Fruit fly (Drosophila melanogaster) whole organism, embryonic: ENCODE measurements around the gene CG14450.
"Not testable (repeated sequence)": the region's sequence is repeated elsewhere in the genome, so short reads cannot be mapped to it uniquely, and the experiment has no call there.

Experiments used
- Adf1 ChIP-seq: fragments of 200-800 bp; sonication (Bioruptor generic); IDR thresholded peaks from 2 replicates; pipeline ENCODE4 v1.3.6; 2022; ENCODE audit warnings: missing biosample characterization, missing genetic modification characterization
- B-H2 ChIP-seq: fragments of 200-800 bp; sonication (Bioruptor generic); optimal IDR thresholded peaks from 2 replicates; lab custom pipeline; 2018; ENCODE audit warnings: missing biosample characterization, mild to moderate bottlenecking, missing genetic modification characterization
- CG10267 ChIP-seq: fragments of 200-800 bp; sonication (Bioruptor generic); optimal IDR thresholded peaks from 2 replicates; lab custom pipeline; 2018; ENCODE audit warnings: missing biosample characterization, mild to moderate bottlenecking, missing genetic modification characterization, moderate library complexity
- CG10431 ChIP-seq: fragments of 200-800 bp; sonication (Bioruptor generic); optimal IDR thresholded peaks from 3 replicates; lab custom pipeline; 2018; ENCODE audit warnings: missing biosample characterization, mild to moderate bottlenecking, missing genetic modification characterization
- CG10543 ChIP-seq: fragments of 200-800 bp; sonication (Bioruptor generic); optimal IDR thresholded peaks from 3 replicates; lab custom pipeline; 2017; ENCODE audit warnings: missing biosample characterization, mild to moderate bottlenecking, missing genetic modification characterization, moderate library complexity
- CG2199 ChIP-seq: fragments of 200-800 bp; sonication (Bioruptor generic); IDR thresholded peaks from 3 replicates; pipeline ENCODE4 v1.3.6; 2022; ENCODE audit warnings: missing biosample characterization, missing genetic modification characterization
- CG6689 ChIP-seq: fragments of 200-800 bp; sonication (Bioruptor generic); IDR thresholded peaks from 2 replicates; pipeline ENCODE4 v1.3.6; 2022; ENCODE audit warnings: missing biosample characterization, missing genetic modification characterization
- CG7271 ChIP-seq: fragments of 200-800 bp; sonication (Bioruptor generic); optimal IDR thresholded peaks from 2 replicates; lab custom pipeline; 2018; ENCODE audit warnings: missing biosample characterization, mild to moderate bottlenecking, missing genetic modification characterization, moderate library complexity
- CG7839 ChIP-seq: fragments of 200-800 bp; sonication (Bioruptor generic); optimal IDR thresholded peaks from 3 replicates; lab custom pipeline; 2018; ENCODE audit warnings: missing biosample characterization, mild to moderate bottlenecking, missing genetic modification characterization, moderate library complexity
- CG7963 ChIP-seq: fragments of 200-800 bp; sonication (Bioruptor generic); IDR thresholded peaks from 3 replicates; pipeline ENCODE4 v1.3.6; 2022; ENCODE audit warnings: missing biosample characterization, missing genetic modification characterization; ENCODE audit not compliant: partially characterized antibody
- CG8478 ChIP-seq: fragments of >200 bp; optimal IDR thresholded peaks from 2 replicates; lab custom pipeline; 2018
- CG8924 ChIP-seq: fragments of 200-800 bp; optimal IDR thresholded peaks from 3 replicates; lab custom pipeline; 2019; ENCODE audit warnings: missing biosample characterization, mild to moderate bottlenecking, missing genetic modification characterization, moderate library complexity
- Dfd ChIP-seq, 2 experiments: fragments of >200 bp; optimal IDR thresholded peaks; 2 replicates each; lab custom pipeline; 2017; ENCODE audit warnings: missing biosample characterization in 2 of 2, missing genetic modification characterization in 2 of 2
- Dip2 ChIP-seq: fragments of 200-800 bp; sonication (Bioruptor generic); IDR thresholded peaks from 2 replicates; pipeline ENCODE4 v1.3.6; 2022; ENCODE audit warnings: missing biosample characterization, missing genetic modification characterization
- Dll ChIP-seq: fragments of 200-800 bp; sonication (Bioruptor generic); IDR thresholded peaks from 4 replicates; pipeline ENCODE4 v1.3.6; 2022; ENCODE audit warnings: missing biosample characterization, missing genetic modification characterization; ENCODE audit not compliant: partially characterized antibody
- Doc2 ChIP-seq: fragments of 200-800 bp; sonication (Bioruptor generic); IDR thresholded peaks from 2 replicates; pipeline ENCODE4 v1.3.6; 2022; ENCODE audit warnings: missing biosample characterization, missing genetic modification characterization
- Doc3 ChIP-seq: fragments of 200-800 bp; sonication (Bioruptor generic); IDR thresholded peaks from 3 replicates; pipeline ENCODE4 v1.3.6; 2022; ENCODE audit warnings: missing biosample characterization, missing genetic modification characterization; ENCODE audit not compliant: partially characterized antibody
- HLH3B ChIP-seq: fragments of 200-800 bp; sonication (Bioruptor generic); IDR thresholded peaks from 2 replicates; pipeline ENCODE4 v1.3.6; 2022; ENCODE audit warnings: missing biosample characterization, missing genetic modification characterization
- Sry-δ ChIP-seq: fragments of 200-800 bp; sonication (Bioruptor generic); optimal IDR thresholded peaks from 2 replicates; lab custom pipeline; 2016; ENCODE audit warnings: missing biosample characterization, missing genetic modification characterization
- Tbp ChIP-seq: fragments of >200 bp; optimal IDR thresholded peaks from 2 replicates; lab custom pipeline; 2018; ENCODE audit warnings: missing biosample characterization, missing genetic modification characterization
- Trl ChIP-seq, 3 experiments: fragments of >200 bp in 2 of 3; fragments of 200-800 bp in 1 of 3; sonication (Bioruptor generic) in 1 of 3; optimal IDR thresholded peaks; 2 replicates in 1 of 3; 3 replicates in 2 of 3; lab custom pipeline; 2016 to 2017; ENCODE audit warnings: missing biosample characterization in 1 of 3, missing genetic modification characterization in 1 of 3
- cg ChIP-seq: fragments of 200-800 bp; sonication (Bioruptor generic); optimal IDR thresholded peaks from 3 replicates; lab custom pipeline; 2019; ENCODE audit warnings: missing biosample characterization, mild to moderate bottlenecking, missing genetic modification characterization, moderate library complexity
- chinmo ChIP-seq: fragments of 200-800 bp; sonication (Bioruptor generic); IDR thresholded peaks from 4 replicates; pipeline ENCODE4 v1.3.6; 2022; ENCODE audit warnings: missing biosample characterization, missing genetic modification characterization; ENCODE audit not compliant: partially characterized antibody
- crp ChIP-seq, 2 experiments: fragments of 200-800 bp; sonication (Bioruptor generic); optimal IDR thresholded peaks; 2 replicates in 1 of 2; 3 replicates in 1 of 2; lab custom pipeline; 2017; ENCODE audit warnings: missing biosample characterization in 2 of 2, missing genetic modification characterization in 2 of 2, mild to moderate bottlenecking in 1 of 2, moderate library complexity in 1 of 2
- danr ChIP-seq: fragments of 200-800 bp; sonication (Bioruptor generic); IDR thresholded peaks from 2 replicates; pipeline ENCODE4 v1.3.6; 2022; ENCODE audit warnings: missing biosample characterization, missing genetic modification characterization
- fd3F ChIP-seq: fragments of 200-800 bp; sonication (Bioruptor generic); optimal IDR thresholded peaks from 2 replicates; lab custom pipeline; 2018; ENCODE audit warnings: missing biosample characterization, mild to moderate bottlenecking, missing genetic modification characterization, moderate library complexity
- grn ChIP-seq: fragments of 200-800 bp; sonication (Bioruptor generic); optimal IDR thresholded peaks from 3 replicates; lab custom pipeline; 2017; ENCODE audit warnings: missing biosample characterization, missing genetic modification characterization
- gsb ChIP-seq: fragments of 200-800 bp; sonication (Bioruptor generic); IDR thresholded peaks from 2 replicates; pipeline ENCODE4 v1.3.6; 2022; ENCODE audit warnings: missing biosample characterization, missing genetic modification characterization
- h ChIP-seq: fragments of >200 bp; optimal IDR thresholded peaks from 2 replicates; lab custom pipeline; 2017
- hb ChIP-seq: fragments of 200-800 bp; sonication (Bioruptor generic); IDR thresholded peaks from 3 replicates; pipeline ENCODE4 v1.3.6; 2022; ENCODE audit warnings: missing biosample characterization, missing genetic modification characterization; ENCODE audit not compliant: partially characterized antibody
- klu ChIP-seq: fragments of 200-800 bp; sonication (Bioruptor generic); IDR thresholded peaks from 2 replicates; pipeline ENCODE4 v1.3.6; 2022; ENCODE audit warnings: missing biosample characterization, missing genetic modification characterization
- kni ChIP-seq: fragments of 200-800 bp; sonication (Bioruptor generic); optimal IDR thresholded peaks from 3 replicates; lab custom pipeline; 2017; ENCODE audit warnings: mild to moderate bottlenecking, missing biosample characterization, missing genetic modification reagents, missing genetic modification characterization
- peb ChIP-seq: fragments of 200-800 bp; sonication (Bioruptor generic); IDR thresholded peaks from 2 replicates; pipeline ENCODE4 v1.3.6; 2022; ENCODE audit warnings: missing biosample characterization, missing genetic modification characterization
- pho ChIP-seq: fragments of 200-800 bp; sonication (Bioruptor generic); optimal IDR thresholded peaks from 2 replicates; lab custom pipeline; 2016; ENCODE audit warnings: missing biosample characterization, missing genetic modification characterization
- psq ChIP-seq: fragments of 200-800 bp; sonication (Bioruptor generic); optimal IDR thresholded peaks from 2 replicates; lab custom pipeline; 2017; ENCODE audit warnings: missing biosample characterization, missing genetic modification characterization
- rib ChIP-seq: fragments of 200-800 bp; sonication (Bioruptor generic); IDR thresholded peaks from 2 replicates; pipeline ENCODE4 v1.3.6; 2022; ENCODE audit warnings: missing biosample characterization, missing genetic modification characterization
- salm ChIP-seq: fragments of 200-800 bp; sonication (Bioruptor generic); optimal IDR thresholded peaks from 2 replicates; lab custom pipeline; 2018; ENCODE audit warnings: missing biosample characterization, mild to moderate bottlenecking, missing genetic modification characterization
- sima ChIP-seq: fragments of 200-800 bp; sonication (Bioruptor generic); optimal IDR thresholded peaks from 2 replicates; lab custom pipeline; 2016; ENCODE audit warnings: missing biosample characterization, missing genetic modification characterization
- so ChIP-seq: fragments of 200-800 bp; sonication (Bioruptor generic); IDR thresholded peaks from 3 replicates; pipeline ENCODE4 v1.3.6; 2022; ENCODE audit warnings: missing biosample characterization, missing genetic modification characterization
- sr ChIP-seq: fragments of 200-800 bp; sonication (Bioruptor generic); IDR thresholded peaks from 3 replicates; pipeline ENCODE4 v1.3.6; 2022; ENCODE audit warnings: missing biosample characterization, missing genetic modification characterization
- stwl ChIP-seq: fragments of 200-800 bp; sonication (Bioruptor generic); optimal IDR thresholded peaks from 3 replicates; lab custom pipeline; 2018; ENCODE audit warnings: missing biosample characterization, mild to moderate bottlenecking, missing genetic modification characterization, moderate library complexity
- sug ChIP-seq: fragments of 200-800 bp; optimal IDR thresholded peaks from 2 replicates; lab custom pipeline; 2019; ENCODE audit warnings: missing biosample characterization, mild to moderate bottlenecking, missing genetic modification characterization, moderate library complexity
- tap ChIP-seq: fragments of 200-800 bp; optimal IDR thresholded peaks from 3 replicates; lab custom pipeline; 2019; ENCODE audit warnings: missing biosample characterization, mild to moderate bottlenecking, missing genetic modification characterization, moderate library complexity
- tin ChIP-seq: fragments of 200-800 bp; sonication (Bioruptor generic); optimal IDR thresholded peaks from 3 replicates; lab custom pipeline; 2016; ENCODE audit warnings: missing biosample characterization, missing genetic modification characterization
- toy ChIP-seq: fragments of 200-800 bp; sonication (Bioruptor generic); IDR thresholded peaks from 2 replicates; pipeline ENCODE4 v1.3.6; 2022; ENCODE audit warnings: missing biosample characterization, missing genetic modification characterization

The CG14450 gene

DNA sequence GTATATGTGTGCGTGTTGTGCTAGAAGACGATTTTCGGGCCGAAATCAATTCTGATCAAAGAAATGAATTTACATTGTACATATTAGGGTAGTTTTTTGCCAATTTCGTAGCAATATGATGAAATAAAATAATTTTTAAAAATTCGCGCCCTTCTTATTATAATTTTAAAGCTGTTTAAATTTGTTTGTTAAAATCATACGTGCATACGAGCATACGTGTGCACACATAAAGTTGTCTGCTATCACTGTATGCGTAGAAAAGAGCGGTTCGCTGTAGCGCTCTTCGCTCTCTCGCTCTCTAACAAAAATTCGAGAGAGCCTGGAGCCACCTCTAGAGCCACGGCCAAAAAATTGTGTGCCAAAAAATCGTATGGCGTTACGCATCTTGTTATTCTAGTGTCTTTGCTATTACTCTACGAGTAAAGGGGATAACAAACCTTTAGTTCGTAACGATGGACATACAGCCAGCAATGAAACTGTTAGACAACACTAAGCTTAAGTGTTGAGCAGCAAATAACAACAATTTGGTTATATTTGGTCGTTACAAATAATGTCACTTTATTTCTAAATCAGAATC lies 6.8 kb downstream of the CG14450 start, which contains the start of gene mael:
Gene mael, plus strand, starts transcription at position 510 of the 577 bp plus-strand sequence.
- TF ChIP-seq Dll (GFP tag; lab: Robert Waterston, UW) = 0 out of 4 replicates have a peak, but pooled peaks have one; percentile 18
- TF ChIP-seq Doc3 (GFP tag; lab: Robert Waterston, UW) = 0 out of 3 replicates have a peak, but pooled peaks have one; percentile 6
- peak; percentile 39 for TF ChIP-seq stwl (tag; lab: Kevin White, UChicago)
- peak; percentile 71 for TF ChIP-seq CG6689 (GFP tag; lab: Robert Waterston, UW)
- 0 out of 4 replicates have a peak, but pooled peaks have one; percentile 33 for TF ChIP-seq chinmo (GFP tag; lab: Robert Waterston, UW)
- TF ChIP-seq cg (GFP tag; lab: Kevin White, UChicago) = peak; percentile 65
- 0 out of 2 replicates have a peak, but pooled peaks have one; percentile 13 for TF ChIP-seq rib (GFP tag; lab: Robert Waterston, UW)
- TF ChIP-seq CG10267 = peak; percentile 36
- TF ChIP-seq Trl (optimal IDR thresholded peaks at IDR 0.05; lab: Kevin White, UChicago) = peak; percentile 42 to 82
- TF ChIP-seq Trl (GFP tag; optimal IDR thresholded peaks at IDR 0.05; lab: Kevin White, UChicago) = not testable (repeated sequence)

DNA sequence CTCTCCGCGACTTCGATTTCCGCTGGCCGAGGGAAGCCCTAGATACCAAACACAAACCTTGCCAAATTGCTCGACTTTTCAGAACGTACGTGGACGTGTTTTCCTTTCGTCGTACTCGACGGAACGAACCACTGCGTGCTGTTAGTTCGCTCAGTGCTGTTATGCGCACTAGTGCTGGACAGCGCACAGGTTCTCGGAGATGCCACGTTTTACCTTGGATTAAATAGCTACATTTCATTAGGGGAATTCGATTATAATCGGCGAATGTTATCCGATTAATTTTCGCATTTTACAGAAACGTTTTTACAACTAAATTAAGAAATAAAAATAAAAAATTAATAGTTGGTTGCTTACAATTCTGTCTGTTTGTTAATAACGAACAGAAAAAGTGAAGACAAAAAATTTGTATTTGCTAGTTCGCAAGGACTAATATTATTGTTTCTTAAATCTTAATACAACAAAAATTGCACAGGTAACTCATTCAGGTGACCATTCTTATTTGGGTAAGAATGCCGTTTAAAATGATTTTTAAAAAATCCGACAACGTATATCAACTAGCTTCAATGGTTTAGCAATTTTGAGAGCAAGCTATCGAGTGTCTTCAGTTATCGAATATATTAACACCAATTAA lies 10.3 kb downstream of the CG14450 start, which contains the start of the genes ArfGAP3 and CG32452:
Gene ArfGAP3, minus strand, starts transcription at position 441 of the 631 bp plus-strand sequence.
Gene CG32452, plus strand, starts transcription at position 592 of the 631 bp plus-strand sequence.
- TF ChIP-seq HLH3B (GFP tag; lab: Robert Waterston, UW) (peak; percentile 76), Doc2 (GFP tag; lab: Robert Waterston, UW) (no peak), klu (peak; percentile 63; the same call in 1 of the 2 replicates), danr (GFP tag; lab: Robert Waterston, UW) (0 out of 2 replicates have a peak, but pooled peaks have one; percentile 27), salm (tag; lab: Kevin White, UChicago) (no peak), B-H2 (peak; percentile 72), CG8924 (tag; lab: Kevin White, UChicago) (peak; percentile 82), CG10543 (GFP tag; lab: Kevin White, UChicago) (peak; percentile 81), tin (peak; percentile 72), sug (tag; lab: Kevin White, UChicago) (peak; percentile 73), CG7963 (no peak), CG10431 (GFP tag; lab: Kevin White, UChicago) (no peak), kni (GFP tag; lab: Kevin White, UChicago) (peak; percentile 41), sr (no peak), tap (tag; lab: Kevin White, UChicago) (peak; percentile 60), CG7271 (tag; lab: Kevin White, UChicago) (no peak), h (lab: Kevin White, UChicago) (no peak), Dip2 (GFP tag; lab: Robert Waterston, UW) (no peak), CG7839 (tag; lab: Kevin White, UChicago) (peak; percentile 72), sima (no peak), Tbp (no peak), Adf1 (GFP tag; lab: Robert Waterston, UW) (peak; percentile 31; the same call in 1 of the 2 replicates), crp (GFP tag; optimal IDR thresholded peaks at IDR 0.05; lab: Kevin White, UChicago) (peak in 1 of 2 experiments; percentile 44), CG10267 (peak; percentile 91), so (0 out of 3 replicates have a peak, but pooled peaks have one; percentile 45), psq (no peak), Dfd (GFP tag; optimal IDR thresholded peaks at IDR 0.05; lab: Kevin White, UChicago) (no peak), peb (GFP tag; lab: Robert Waterston, UW) (no peak), pho (GFP tag; lab: Kevin White, UChicago) (peak; percentile 74), CG8478 (lab: Kevin White, UChicago) (no peak), Sry-δ (GFP tag; lab: Kevin White, UChicago) (peak; percentile 56), CG2199 (GFP tag; lab: Robert Waterston, UW) (no peak), fd3F (peak; percentile 64), toy (no peak), chinmo (GFP tag; lab: Robert Waterston, UW) (0 out of 4 replicates have a peak, but pooled peaks have one; percentile 54), gsb (GFP tag; lab: Robert Waterston, UW) (0 out of 2 replicates have a peak, but pooled peaks have one; percentile 30), hb (GFP tag; lab: Robert Waterston, UW) (no peak), grn (GFP tag; lab: Kevin White, UChicago) (no peak)
